Worm (Caenorhabditis elegans): ENCODE measurements around the gene C09B9.1.

The C09B9.1 gene

ce11 chrIV:5076607-5077006 is 39.0 kb downstream of the C09B9.1 start:
- TF ChIP-seq him-1 (tag; optimal IDR thresholded peaks at IDR 0.05), result no peak
- no peak for TF ChIP-seq dao-5 (tag; optimal IDR thresholded peaks at IDR 0.05)
- TF ChIP-seq W03F9.2 (tag; optimal IDR thresholded peaks at IDR 0.05), result no peak

- no peak for TF ChIP-seq dao-5 (tag; optimal IDR thresholded peaks at IDR 0.05)
- no peak for TF ChIP-seq W03F9.2 (tag; optimal IDR thresholded peaks at IDR 0.05)
- no peak for TF ChIP-seq him-1 (tag; optimal IDR thresholded peaks at IDR 0.05)
Measured at ce11 chrIV:5077918-5078317, 40.3 kb downstream of the C09B9.1 start.

- TF ChIP-seq W03F9.2 (tag; optimal IDR thresholded peaks at IDR 0.05) (no peak), him-1 (tag; optimal IDR thresholded peaks at IDR 0.05) (no peak), dao-5 (tag; optimal IDR thresholded peaks at IDR 0.05) (no peak)
Measured at ce11 chrIV:5078846-5079245, 41.3 kb downstream of the C09B9.1 start.

ce11 chrIV:5081122-5081521 is 43.5 kb downstream of the C09B9.1 start:
- TF ChIP-seq dao-5 (tag; optimal IDR thresholded peaks at IDR 0.05) (no peak), him-1 (tag; optimal IDR thresholded peaks at IDR 0.05) (no peak)

- no peak for TF ChIP-seq W03F9.2 (tag; optimal IDR thresholded peaks at IDR 0.05)
- TF ChIP-seq him-1 (tag; optimal IDR thresholded peaks at IDR 0.05), result no peak
- TF ChIP-seq dao-5 (tag; optimal IDR thresholded peaks at IDR 0.05), result no peak
Measured at ce11 chrIV:5082900-5083530, 45.4 kb downstream of the C09B9.1 start, which contains the start of gene pygo-1. pygo-1 (plus strand) TSS chrIV:5083303.

ce11 chrIV:5083832-5084231 is 46.2 kb downstream of the C09B9.1 start:
- TF ChIP-seq dao-5 (tag; optimal IDR thresholded peaks at IDR 0.05) (no peak), him-1 (tag; optimal IDR thresholded peaks at IDR 0.05) (no peak), W03F9.2 (tag; optimal IDR thresholded peaks at IDR 0.05) (no peak)

DNA sequence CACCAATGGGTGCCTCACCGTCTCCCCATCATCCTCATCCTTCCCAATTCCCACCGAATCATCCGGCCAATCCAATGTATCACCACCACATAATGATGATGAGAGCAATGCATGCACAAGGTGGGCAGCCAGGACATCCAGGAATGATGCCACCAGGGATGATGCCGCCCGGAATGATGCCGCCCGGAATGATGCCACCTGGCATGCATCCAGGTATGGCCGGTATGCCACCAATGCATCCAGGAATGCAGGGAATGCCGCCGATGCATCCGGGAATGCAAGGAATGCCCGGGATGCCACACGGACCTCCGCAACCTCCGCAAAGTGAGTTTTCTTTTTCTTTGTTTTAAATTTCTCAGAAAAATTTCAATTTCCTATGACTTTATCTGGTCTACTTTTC is 48.2 kb downstream of the C09B9.1 start:
- TF ChIP-seq him-1 (tag; optimal IDR thresholded peaks at IDR 0.05) (no peak), W03F9.2 (tag; optimal IDR thresholded peaks at IDR 0.05) (no peak), dao-5 (tag; optimal IDR thresholded peaks at IDR 0.05) (no peak)

DNA sequence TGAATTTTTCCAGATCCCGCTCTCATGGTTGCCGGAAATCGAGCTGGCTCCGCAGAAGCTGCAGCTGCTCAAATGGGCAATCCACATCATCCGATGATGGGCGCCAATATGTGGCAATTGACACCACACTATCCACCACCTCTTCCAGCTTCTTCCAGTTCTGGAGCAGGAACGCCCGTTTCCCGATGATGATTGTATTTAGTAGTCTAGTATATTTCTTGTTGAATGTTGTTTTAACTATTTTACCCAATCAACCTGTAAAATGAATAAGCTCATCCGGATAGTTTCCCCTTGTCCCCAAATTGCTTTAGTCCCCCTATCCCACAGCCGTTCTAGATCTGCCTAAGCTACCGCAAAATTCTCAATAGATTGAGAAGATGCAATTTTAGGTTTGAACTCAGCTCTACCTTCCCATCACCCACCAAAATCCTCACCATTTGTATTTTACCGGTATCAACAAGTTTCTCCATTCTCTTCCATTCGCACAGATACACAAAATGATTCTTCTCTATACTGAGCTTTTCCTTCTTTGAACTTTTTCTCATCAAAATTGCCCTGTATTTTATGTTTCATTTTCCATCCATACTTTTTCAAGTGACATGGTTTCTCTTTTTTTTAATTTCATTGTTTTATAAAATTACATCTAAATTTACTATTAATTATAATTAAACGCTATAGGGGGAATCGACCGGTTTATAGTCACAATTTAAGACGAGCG is 48.8 kb downstream of the C09B9.1 start:
- TF ChIP-seq him-1 (tag; optimal IDR thresholded peaks at IDR 0.05) (no peak), W03F9.2 (tag; optimal IDR thresholded peaks at IDR 0.05) (no peak), dao-5 (tag; optimal IDR thresholded peaks at IDR 0.05) (no peak)

ce11 chrIV:5086961-5087326 is 49.4 kb downstream of the C09B9.1 start:
- no peak for TF ChIP-seq him-1 (tag; optimal IDR thresholded peaks at IDR 0.05)
- TF ChIP-seq dao-5 (tag; optimal IDR thresholded peaks at IDR 0.05), result no peak
- TF ChIP-seq W03F9.2 (tag; optimal IDR thresholded peaks at IDR 0.05), result no peak

DNA sequence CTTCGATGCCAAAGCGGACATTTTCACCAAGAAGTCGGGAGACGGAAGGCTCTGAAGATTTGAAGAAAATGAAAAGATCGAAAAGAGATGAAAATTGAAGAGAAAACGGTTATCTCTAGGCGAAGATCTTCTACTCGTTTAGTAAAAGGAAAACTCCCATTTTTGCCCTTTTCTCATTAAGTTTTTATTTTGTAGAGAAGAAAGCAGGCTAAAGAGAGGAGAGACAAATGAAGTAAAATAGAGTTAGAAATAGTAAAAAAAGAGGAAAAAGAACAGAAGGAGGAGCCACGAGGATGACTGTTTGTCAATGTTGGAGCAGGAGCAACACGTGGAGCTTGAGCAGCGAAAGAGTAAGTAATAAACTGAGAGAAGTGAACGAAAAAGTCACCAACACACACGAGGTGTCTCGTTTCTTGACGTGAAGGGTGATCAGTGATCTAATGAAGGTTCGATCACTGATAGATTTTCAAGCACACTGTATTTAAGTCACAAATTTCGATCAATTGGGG is 51.3 kb downstream of the C09B9.1 start, which contains the start of gene ivd-1:
Gene ivd-1, minus strand, starts transcription at position 51 of the 509 bp plus-strand sequence.
- TF ChIP-seq W03F9.2 (tag; optimal IDR thresholded peaks at IDR 0.05), result no peak

Data from whole organism, L4/young adult.